Worm (Caenorhabditis elegans) whole organism, L4/young adult: ENCODE results near the gene arx-3.

Experiments used
- W03F9.2 ChIP-seq: fragments of 150-350 bp; optimal IDR thresholded peaks from 2 replicates; lab custom pipeline; 2014; ENCODE audit warnings: missing biosample characterization, missing genetic modification characterization
- dao-5 ChIP-seq: sonication (generic microtip); optimal IDR thresholded peaks from 2 replicates; lab custom pipeline; 2016; ENCODE audit warnings: missing genotype, missing genetic modification characterization, moderate library complexity, missing compliant biosample characterization
- him-1 ChIP-seq: sonication (generic microtip); optimal IDR thresholded peaks from 2 replicates; lab custom pipeline; 2016; ENCODE audit warnings: missing genotype, missing genetic modification reagents, missing genetic modification characterization, missing compliant biosample characterization

Gene arx-3

ce11 chrIII:12058429-12058828, at the start of gene arx-3:
Gene arx-3 (minus strand): TSS chrIII:12058458.
- TF ChIP-seq him-1 (tag; lab: Kevin White, UChicago) (no peak), W03F9.2 (peak; percentile 10)

DNA sequence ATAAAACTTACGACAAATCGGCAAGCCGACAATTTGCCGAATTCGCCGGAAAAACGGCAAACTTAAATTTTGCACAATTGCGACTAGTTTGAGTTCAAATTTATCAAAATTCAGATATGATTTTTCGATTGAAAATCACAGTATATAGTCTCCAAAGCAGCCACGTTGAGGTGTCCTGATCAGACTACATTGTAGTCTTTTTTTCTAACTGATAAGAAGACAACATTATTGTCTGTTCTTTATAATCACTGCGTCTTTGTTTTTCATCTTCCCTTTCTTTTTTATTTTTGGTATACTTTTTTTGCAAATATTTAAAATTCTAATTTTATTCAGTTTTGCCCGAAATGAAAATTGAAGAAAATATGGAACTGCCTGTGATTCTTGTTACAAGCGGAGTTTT, 49.2 kb upstream of the arx-3 start, which contains the start of the genes cest-12 and lonp-2:
cest-12 (minus strand) TSS at position 101 of the 400 bp plus-strand sequence.
lonp-2 (plus strand) TSS at position 334 of the 400 bp plus-strand sequence.
- TF ChIP-seq dao-5 (tag; lab: Kevin White, UChicago) (no peak), W03F9.2 (no peak), him-1 (tag; lab: Kevin White, UChicago) (no peak)

DNA sequence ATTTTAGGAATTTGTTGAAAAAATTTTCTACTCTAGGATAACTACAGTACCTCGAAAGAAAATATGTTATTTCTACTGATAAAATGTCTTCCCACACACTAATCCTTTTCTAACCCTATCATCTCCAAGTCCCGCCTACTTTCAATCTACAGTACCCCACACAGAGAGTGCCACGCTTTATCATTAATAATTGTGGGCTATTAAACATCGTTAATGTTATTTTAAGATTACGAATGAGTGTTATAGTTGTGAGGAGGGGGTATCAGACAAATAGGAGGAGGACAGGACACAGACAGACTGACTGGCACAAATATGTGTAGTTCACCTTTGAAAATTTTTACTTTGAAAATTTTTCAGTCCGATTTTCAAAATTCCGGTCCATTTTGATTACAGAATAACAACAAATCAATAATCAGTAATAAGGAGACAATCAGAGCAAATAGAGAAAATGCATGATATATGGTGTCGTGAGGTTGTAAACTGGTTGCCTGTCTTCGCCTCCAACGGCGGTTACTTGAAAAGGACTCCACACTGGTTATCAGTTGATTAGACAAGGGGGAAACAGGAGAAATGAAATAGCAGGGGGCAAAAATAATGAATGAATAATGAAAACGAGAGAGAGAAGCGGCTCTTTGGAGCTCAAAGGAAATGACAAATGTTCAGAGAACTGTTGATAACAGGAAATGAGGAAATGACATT, 36.0 kb upstream of the arx-3 start:
- no peak for TF ChIP-seq him-1 (tag; lab: Kevin White, UChicago)
- no peak for TF ChIP-seq dao-5 (tag; lab: Kevin White, UChicago)
- TF ChIP-seq W03F9.2 = no peak

DNA sequence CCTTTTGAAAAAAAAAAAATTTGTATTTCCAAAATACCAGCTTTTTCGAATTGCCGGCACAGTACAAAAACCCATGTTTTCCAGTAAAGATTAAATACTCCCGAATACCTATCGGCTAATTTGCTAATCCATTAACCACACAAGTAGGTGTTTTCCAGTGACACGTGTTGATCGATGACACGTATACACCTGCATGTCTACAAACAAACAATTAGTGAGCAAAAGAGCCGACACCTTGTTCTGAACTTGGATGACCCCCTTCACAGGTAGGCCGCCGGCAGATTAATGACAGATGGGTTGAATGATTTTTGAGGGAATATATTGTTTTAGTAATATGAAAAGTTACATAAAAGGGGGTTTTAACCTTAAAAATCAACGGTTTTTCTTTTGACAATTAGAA, 34.3 kb upstream of the arx-3 start:
- TF ChIP-seq him-1 (tag; lab: Kevin White, UChicago) (no peak), W03F9.2 (no peak), dao-5 (tag; lab: Kevin White, UChicago) (no peak)

DNA sequence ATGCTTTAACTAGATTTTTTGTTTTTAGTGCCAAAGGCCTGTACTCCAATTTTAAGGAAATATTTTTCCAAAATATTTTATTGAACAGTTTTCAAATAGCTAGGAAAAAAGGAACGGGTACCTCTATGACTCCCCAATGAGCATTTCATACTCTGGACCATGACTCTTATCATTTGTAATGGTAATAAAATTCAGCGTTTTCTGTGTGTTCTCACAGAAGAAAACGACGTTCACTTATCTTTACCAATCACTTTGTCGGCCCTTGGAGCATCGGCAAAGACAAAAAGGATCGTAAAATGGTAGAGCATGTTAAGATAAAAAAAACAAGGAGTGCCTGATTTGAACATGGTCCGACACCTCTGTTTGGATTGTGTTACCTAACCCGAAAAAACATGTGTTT, 29.3 kb upstream of the arx-3 start:
- TF ChIP-seq him-1 (tag; lab: Kevin White, UChicago) (no peak), dao-5 (tag; lab: Kevin White, UChicago) (no peak), W03F9.2 (no peak)

DNA sequence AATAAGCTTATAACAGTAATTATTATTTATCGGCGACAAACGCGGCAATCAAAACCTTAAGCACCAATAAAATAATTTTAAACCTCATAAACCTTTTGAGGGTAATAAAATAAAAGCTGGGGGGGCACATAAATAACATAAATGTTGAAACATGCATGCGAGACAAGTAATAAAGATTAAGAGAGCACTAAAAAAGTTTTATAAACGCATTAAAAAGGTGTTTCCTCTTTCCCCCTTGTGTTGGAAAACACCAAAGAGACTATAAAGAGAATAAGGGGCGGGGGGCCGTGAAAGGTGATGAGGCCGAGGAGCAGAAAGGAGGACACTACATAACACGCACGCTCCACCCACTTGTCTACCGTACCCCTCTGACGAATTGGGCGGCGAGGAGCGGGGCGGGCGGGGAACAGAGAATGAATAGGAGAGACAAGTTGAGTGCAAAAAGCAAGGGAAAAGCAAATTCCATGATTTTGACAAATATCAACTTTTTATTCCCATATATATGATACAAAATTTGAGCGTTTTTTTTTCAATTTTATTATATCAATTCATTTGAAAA, 26.6 kb upstream of the arx-3 start:
- no peak for TF ChIP-seq dao-5 (tag; lab: Kevin White, UChicago)
- TF ChIP-seq him-1 (tag; lab: Kevin White, UChicago) = no peak
- TF ChIP-seq W03F9.2 = no peak

DNA sequence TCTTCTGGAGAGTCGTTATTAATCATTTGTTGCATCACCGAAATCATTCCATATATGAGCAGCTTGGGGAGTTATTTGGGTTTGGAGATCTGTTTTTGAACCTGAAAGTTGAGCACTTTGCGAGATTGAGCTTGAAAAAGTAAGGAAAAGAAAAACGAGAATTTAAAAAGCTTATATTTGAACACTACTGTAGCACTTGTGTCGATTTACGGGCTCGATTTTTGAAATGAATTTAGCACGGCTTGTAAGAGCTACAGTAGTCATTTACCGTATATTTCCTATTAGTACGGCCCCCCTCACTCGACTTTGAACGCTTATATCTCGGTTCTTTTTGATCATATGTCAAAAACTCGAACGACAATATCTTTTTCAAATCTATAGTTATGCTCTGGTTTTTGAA, 26.0 kb upstream of the arx-3 start, which contains the start of gene nob-1:
nob-1 (minus strand) TSS at position 101 of the 400 bp plus-strand sequence.
- no peak for TF ChIP-seq him-1 (tag; lab: Kevin White, UChicago)
- no peak for TF ChIP-seq W03F9.2
- TF ChIP-seq dao-5 (tag; lab: Kevin White, UChicago) = no peak

- TF ChIP-seq dao-5 (tag; lab: Kevin White, UChicago) (no peak), W03F9.2 (no peak), him-1 (tag; lab: Kevin White, UChicago) (no peak)
These were observed 23.9 kb upstream of the arx-3 start for ce11 chrIII:12081992-12082628.

DNA sequence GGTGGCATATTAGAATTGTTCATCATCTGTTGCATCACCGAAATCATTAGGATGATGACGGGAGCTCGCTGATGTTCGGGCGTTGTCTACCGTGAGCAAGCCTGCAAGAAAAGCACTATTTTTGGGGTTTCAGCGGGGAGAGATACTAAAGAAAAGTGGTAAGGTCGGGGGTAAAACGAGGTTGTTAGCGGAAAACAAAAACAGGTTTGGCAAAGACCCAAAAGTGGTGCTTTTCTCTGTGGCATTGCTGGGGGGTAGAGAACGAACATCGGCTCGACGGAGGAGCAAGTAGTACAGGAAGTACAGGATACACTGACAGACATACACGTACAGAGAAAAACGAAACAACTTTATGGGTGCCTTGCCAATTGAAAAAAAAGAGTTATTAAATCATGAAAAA, 19.2 kb upstream of the arx-3 start, which contains the start of gene php-3:
php-3 (minus strand) TSS at position 101 of the 400 bp plus-strand sequence.
- TF ChIP-seq him-1 (tag; lab: Kevin White, UChicago) = no peak

ce11 chrIII:12067736-12068135, 9.5 kb upstream of the arx-3 start:
- no peak for TF ChIP-seq him-1 (tag; lab: Kevin White, UChicago)
- TF ChIP-seq W03F9.2 = no peak
- TF ChIP-seq dao-5 (tag; lab: Kevin White, UChicago) = no peak

DNA sequence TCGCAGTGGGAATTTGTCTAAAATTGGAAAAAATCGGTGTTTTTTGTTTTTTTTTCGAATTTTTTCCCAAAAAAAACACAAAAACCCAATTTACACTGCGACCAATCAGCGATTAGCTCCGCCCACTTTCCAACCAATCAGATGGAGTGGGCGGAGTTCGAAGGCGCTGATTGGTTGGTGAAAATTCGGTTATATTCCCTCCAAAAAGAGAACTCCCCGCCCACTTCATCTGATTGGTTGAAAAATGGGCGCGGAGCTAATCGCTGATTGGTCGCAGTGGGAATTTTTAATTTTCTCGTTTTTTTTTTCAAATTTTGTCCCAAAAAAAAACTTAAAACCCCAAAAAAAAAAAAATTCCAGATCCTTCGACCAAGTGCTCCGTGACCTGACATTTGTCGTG, 6.2 kb upstream of the arx-3 start:
- TF ChIP-seq him-1 (tag; lab: Kevin White, UChicago) = no peak
- no peak for TF ChIP-seq dao-5 (tag; lab: Kevin White, UChicago)
- no peak for TF ChIP-seq W03F9.2

ce11 chrIII:12063934-12064333, 5.7 kb upstream of the arx-3 start:
- no peak for TF ChIP-seq him-1 (tag; lab: Kevin White, UChicago)
- TF ChIP-seq W03F9.2 = no peak

DNA sequence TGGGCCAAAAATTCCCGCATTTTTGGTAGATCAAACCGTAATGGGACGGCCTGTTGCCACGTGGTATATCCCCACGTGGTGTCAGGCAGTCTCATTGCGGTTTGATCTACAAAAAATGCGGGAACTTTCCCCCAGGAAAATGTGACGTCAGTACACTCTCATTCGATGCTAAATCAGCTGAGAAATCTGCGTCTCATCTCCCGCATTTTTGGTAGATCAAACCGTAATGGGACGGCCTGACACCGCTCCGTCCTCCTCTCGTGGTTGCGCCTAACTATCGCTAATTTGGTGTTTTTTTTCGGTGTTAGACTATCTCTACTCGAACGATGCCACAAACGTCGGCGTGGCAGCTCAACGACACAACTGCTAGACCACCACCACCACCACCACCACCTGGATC, 3.2 kb upstream of the arx-3 start, which contains the start of gene zyg-8:
zyg-8 (plus strand) TSS at position 301 of the 400 bp plus-strand sequence.
- TF ChIP-seq him-1 (tag; lab: Kevin White, UChicago) = no peak
- no peak for TF ChIP-seq W03F9.2
- TF ChIP-seq dao-5 (tag; lab: Kevin White, UChicago) = no peak

DNA sequence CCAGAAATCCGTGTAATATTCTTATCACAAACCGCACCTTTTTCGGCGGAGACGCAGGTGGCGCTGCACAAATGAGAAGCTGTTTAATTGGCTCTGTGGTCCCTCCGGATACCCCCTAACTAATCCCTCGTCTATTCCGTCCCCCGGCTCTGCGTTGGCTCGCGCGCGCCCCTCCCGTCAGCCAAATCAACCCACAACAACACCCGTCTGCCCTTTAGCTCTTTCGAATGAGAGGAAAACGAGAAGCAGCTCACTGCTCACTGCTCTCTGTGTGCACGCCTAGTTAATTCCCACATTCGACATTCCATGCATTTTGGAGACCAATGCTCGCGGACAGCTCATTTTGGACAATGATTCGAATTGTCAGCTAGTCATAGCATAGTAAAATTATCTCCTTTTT, 1.8 kb upstream of the arx-3 start:
- TF ChIP-seq dao-5 (tag; lab: Kevin White, UChicago) = no peak
- no peak for TF ChIP-seq him-1 (tag; lab: Kevin White, UChicago)
- no peak for TF ChIP-seq W03F9.2
